Fruit fly (Drosophila melanogaster): ENCODE measurements around the gene CG15386.

Gene CG15386

DNA sequence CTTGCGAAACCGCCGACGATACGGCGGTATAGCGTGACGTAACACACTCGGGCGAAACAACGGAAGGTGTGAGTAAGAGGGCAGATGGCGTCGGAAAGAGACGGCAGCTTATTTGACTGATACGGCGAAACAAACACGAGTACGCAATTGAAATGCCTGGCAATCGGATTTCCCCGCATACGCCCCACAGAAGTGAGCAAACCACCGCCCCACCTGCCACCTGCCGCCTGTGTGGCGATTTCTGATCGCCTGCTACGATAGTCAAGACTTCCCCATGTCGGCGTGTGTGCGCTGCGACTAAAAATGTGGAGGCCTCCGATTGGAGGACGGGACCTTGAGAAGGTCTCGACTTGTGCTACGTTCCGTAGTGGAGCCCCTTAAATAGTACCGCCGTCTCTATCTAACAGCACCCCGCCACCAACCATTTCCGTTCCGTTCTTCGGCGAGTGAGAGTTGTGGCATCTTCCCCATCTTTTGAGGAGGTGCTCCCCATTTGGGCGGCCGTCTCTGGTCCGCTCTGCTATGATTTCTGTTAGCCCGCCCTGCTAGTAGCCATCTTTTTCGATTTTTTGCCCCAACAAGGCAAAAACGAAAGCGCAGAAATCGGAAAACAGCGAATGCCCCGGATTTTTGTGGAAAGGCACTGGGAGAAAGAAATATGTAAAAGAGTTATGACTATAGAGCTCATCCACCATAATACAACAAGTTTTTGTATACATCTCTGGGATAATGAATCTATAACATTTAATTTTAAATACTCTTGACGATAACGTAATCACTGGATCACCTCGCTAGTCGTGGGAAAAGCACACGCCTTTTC, 18.2 kb downstream of the CG15386 start (continued):
- TF ChIP-seq CG17912 (GFP tag; optimal IDR thresholded peaks at IDR 0.05) (no peak), Rx (GFP tag; IDR thresholded peaks at IDR 0.05) (no peak), CG8089 (GFP tag; optimal IDR thresholded peaks at IDR 0.05) (peak; percentile 87), pzg (GFP tag; optimal IDR thresholded peaks at IDR 0.05) (no peak), CG1602 (GFP tag; optimal IDR thresholded peaks at IDR 0.05) (peak; percentile 86), CG2712 (tag; optimal IDR thresholded peaks at IDR 0.05) (peak; percentile 91), Pdp1 (GFP tag; optimal IDR thresholded peaks at IDR 0.05) (peak; percentile 91 to 98), seq (GFP tag; IDR thresholded peaks at IDR 0.05) (no peak), CG4328 (GFP tag; optimal IDR thresholded peaks at IDR 0.05) (peak; percentile 54), p53 (GFP tag; optimal IDR thresholded peaks at IDR 0.05) (peak; percentile 20), grau (tag; optimal IDR thresholded peaks at IDR 0.05) (peak; percentile 83), Chrac-16 (GFP tag; optimal IDR thresholded peaks at IDR 0.05) (peak; percentile 87), CTCF (GFP tag; optimal IDR thresholded peaks at IDR 0.05) (no peak), Hr51 (GFP tag; optimal IDR thresholded peaks at IDR 0.05) (peak; percentile 66 to 88), Dref (GFP tag; IDR thresholded peaks at IDR 0.05) (no peak), MTF-1 (GFP tag; optimal IDR thresholded peaks at IDR 0.05; ENCODE audit: borderline replicate concordance) (peak; percentile 60), gsb-n (tag; optimal IDR thresholded peaks at IDR 0.05) (peak; percentile 86), CG11456 (GFP tag; IDR thresholded peaks at IDR 0.05) (no peak), Tbp (GFP tag; optimal IDR thresholded peaks at IDR 0.05) (no peak), HmgD (GFP tag; optimal IDR thresholded peaks at IDR 0.05) (peak; percentile 44), CG9876 (GFP tag; optimal IDR thresholded peaks at IDR 0.05) (peak; percentile 78), Dfd (GFP tag; optimal IDR thresholded peaks at IDR 0.05) (no peak), fd3F (GFP tag; optimal IDR thresholded peaks at IDR 0.05) (peak; percentile 46), jing (GFP tag; optimal IDR thresholded peaks at IDR 0.05) (peak; percentile 84), pb (GFP tag; optimal IDR thresholded peaks at IDR 0.05) (peak; percentile 72), CG9932 (GFP tag; IDR thresholded peaks at IDR 0.05) (no peak), NC2β (GFP tag; optimal IDR thresholded peaks at IDR 0.05) (peak; percentile 81), fd64A (GFP tag; optimal IDR thresholded peaks at IDR 0.05) (peak; percentile 74), CG6689 (GFP tag; IDR thresholded peaks at IDR 0.05) (no peak), CG11723 (GFP tag; optimal IDR thresholded peaks at IDR 0.05) (peak; percentile 57), tgo (GFP tag; IDR thresholded peaks at IDR 0.05) (no peak), CG7556 (GFP tag; optimal IDR thresholded peaks at IDR 0.05) (peak; percentile 86), Ptx1 (GFP tag; IDR thresholded peaks at IDR 0.05) (no peak), Oaz (GFP tag; IDR thresholded peaks at IDR 0.05) (no peak), CG9437 (GFP tag; optimal IDR thresholded peaks at IDR 0.05) (peak; percentile 94), scrt (GFP tag; optimal IDR thresholded peaks at IDR 0.05) (peak; percentile 75), fu2 (GFP tag; optimal IDR thresholded peaks at IDR 0.05) (peak; percentile 70), NFAT (GFP tag; IDR thresholded peaks at IDR 0.05) (no peak), Abd-B (GFP tag; optimal IDR thresholded peaks at IDR 0.05) (peak; percentile 80), CG3847 (GFP tag; IDR thresholded peaks at IDR 0.05) (no peak), gcm (GFP tag; optimal IDR thresholded peaks at IDR 0.05) (peak; percentile 49), Stat92E (GFP tag; optimal IDR thresholded peaks at IDR 0.05) (no peak), pan (optimal IDR thresholded peaks at IDR 0.05) (no peak), pan (GFP tag; optimal IDR thresholded peaks at IDR 0.05 in 1 of 2, IDR thresholded peaks at IDR 0.05 in 1 of 2) (no peak), CG17328 (GFP tag; IDR thresholded peaks at IDR 0.05) (no peak), CG10462 (GFP tag; optimal IDR thresholded peaks at IDR 0.05) (peak; percentile 78), ro (GFP tag; IDR thresholded peaks at IDR 0.05) (no peak), CG8478 (optimal IDR thresholded peaks at IDR 0.05) (peak; percentile 78), Spps (tag; optimal IDR thresholded peaks at IDR 0.05) (peak; percentile 82), so (GFP tag; IDR thresholded peaks at IDR 0.05) (no peak), Nf-YA (GFP tag; IDR thresholded peaks at IDR 0.05) (no peak)

All from whole organism, embryonic.